Worm (Caenorhabditis elegans) whole organism, L4 larva: ENCODE results near the gene nhr-122.

Experiments
- D1046.2 ChIP-seq: fragments of 200-800 bp; sonication (Bioruptor generic); IDR thresholded peaks from 2 replicates; pipeline ENCODE4 v1.3.6; 2022; ENCODE audit warnings: missing genetic modification characterization, missing compliant biosample characterization
- F26F4.8 ChIP-seq: fragments of 200-800 bp; sonication (Bioruptor generic); conservative IDR thresholded peaks from 2 replicates; pipeline ENCODE4 v1.3.6; 2022; ENCODE audit warnings: missing genetic modification characterization, missing compliant biosample characterization
- T26A8.4 ChIP-seq: fragments of 200-800 bp; sonication (Bioruptor generic); IDR thresholded peaks from 2 replicates; pipeline ENCODE4 v1.3.6; 2022; ENCODE audit warnings: missing genetic modification characterization, missing compliant biosample characterization
- Y105C5A.15 ChIP-seq: fragments of 200-800 bp; sonication (Bioruptor generic); IDR thresholded peaks from 2 replicates; pipeline ENCODE4 v1.3.6; 2022; ENCODE audit warnings: missing genetic modification characterization, missing compliant biosample characterization
- Y48G9A.11 ChIP-seq: fragments of 200-800 bp; sonication (Bioruptor generic); IDR thresholded peaks from 2 replicates; pipeline ENCODE4 v1.3.6; 2022; ENCODE audit warnings: missing genetic modification reagents, missing genetic modification characterization, missing compliant biosample characterization
- ZK337.2 ChIP-seq: fragments of 200-800 bp; sonication (Bioruptor generic); IDR thresholded peaks from 2 replicates; pipeline ENCODE4 v1.3.6; 2022; ENCODE audit warnings: missing genetic modification reagents, missing genetic modification characterization, missing compliant biosample characterization
- aha-1 ChIP-seq: fragments of 150-350 bp; peaks from one replicate; lab custom pipeline; 2014; ENCODE audit warnings: missing biosample characterization, missing genetic modification characterization
- ama-1 ChIP-seq: fragments of 150-350 bp; optimal IDR thresholded peaks from 2 replicates; lab custom pipeline; 2014; ENCODE audit warnings: inconsistent platforms, mixed read lengths
- arid-1 ChIP-seq: fragments of 200-800 bp; sonication (Bioruptor generic); conservative IDR thresholded peaks from 2 replicates; pipeline ENCODE4 v1.3.6; 2022; ENCODE audit warnings: missing genetic modification reagents, missing genetic modification characterization, missing compliant biosample characterization
- ceh-28 ChIP-seq: fragments of 150-350 bp; optimal IDR thresholded peaks from 2 replicates; lab custom pipeline; 2014; ENCODE audit warnings: missing biosample characterization, missing genetic modification reagents, missing genetic modification characterization
- ceh-62 ChIP-seq: sonication (generic microtip); optimal IDR thresholded peaks from 2 replicates; lab custom pipeline; 2017; ENCODE audit warnings: missing biosample characterization, missing genetic modification characterization
- ces-1 ChIP-seq: fragments of 150-350 bp; sonication (generic microtip); optimal IDR thresholded peaks from 4 replicates; lab custom pipeline; 2014; ENCODE audit warnings: missing biosample characterization, missing genetic modification reagents, missing genetic modification characterization
- cey-2 ChIP-seq: sonication (generic microtip); optimal IDR thresholded peaks from 3 replicates; lab custom pipeline; 2017; ENCODE audit warnings: missing genetic modification characterization, mild to moderate bottlenecking, missing compliant biosample characterization, antibody characterized with exemption, borderline replicate concordance; ENCODE audit not compliant: insufficient read depth
- daf-16 ChIP-seq, 3 experiments: sonication (generic microtip); optimal IDR thresholded peaks; 2 replicates each; lab custom pipeline; 2016 to 2017; ENCODE audit warnings: missing genetic modification characterization in 3 of 3, missing genetic modification reagents in 3 of 3, mild to moderate bottlenecking in 2 of 3, missing compliant biosample characterization in 2 of 3, missing biosample characterization in 1 of 3, moderate library complexity in 1 of 3
- daf-8 ChIP-seq: fragments of 200-800 bp; sonication (Bioruptor generic); IDR thresholded peaks from 2 replicates; pipeline ENCODE4 v1.3.6; 2022; ENCODE audit warnings: missing genetic modification characterization, missing compliant biosample characterization
- dmd-6 ChIP-seq: fragments of 200-800 bp; sonication (Bioruptor generic); IDR thresholded peaks from 2 replicates; pipeline ENCODE4 v1.3.6; 2022; ENCODE audit warnings: missing genetic modification reagents, missing genetic modification characterization, missing compliant biosample characterization
- dve-1 ChIP-seq: sonication (generic microtip); optimal IDR thresholded peaks from 2 replicates; lab custom pipeline; 2017; ENCODE audit warnings: antibody characterized with exemption, mild to moderate bottlenecking, missing genetic modification characterization, missing compliant biosample characterization; ENCODE audit not compliant: insufficient read depth
- egl-43 ChIP-seq: fragments of 200-800 bp; sonication (Bioruptor generic); IDR thresholded peaks from 2 replicates; pipeline ENCODE4 v1.3.6; 2022; ENCODE audit warnings: missing genetic modification reagents, missing genetic modification characterization, missing compliant biosample characterization
- gei-8 ChIP-seq: fragments of 200-800 bp; sonication (Bioruptor generic); optimal IDR thresholded peaks from 2 replicates; lab custom pipeline; 2018; ENCODE audit warnings: mild to moderate bottlenecking, missing genetic modification characterization, missing compliant biosample characterization
- hif-1 ChIP-seq, 2 experiments: sonication (generic microtip); optimal IDR thresholded peaks; 2 replicates each; lab custom pipeline; 2016 to 2017; ENCODE audit warnings: missing compliant biosample characterization in 2 of 2, missing genetic modification characterization in 2 of 2, missing genetic modification reagents in 2 of 2, missing genotype in 2 of 2, mild to moderate bottlenecking in 1 of 2
- hlh-11 ChIP-seq: fragments of 200-800 bp; sonication (Bioruptor generic); optimal IDR thresholded peaks from 2 replicates; lab custom pipeline; 2018; ENCODE audit warnings: mild to moderate bottlenecking, missing genetic modification characterization, missing compliant biosample characterization
- hlh-30 ChIP-seq: sonication (generic microtip); optimal IDR thresholded peaks from 2 replicates; lab custom pipeline; 2017; ENCODE audit warnings: antibody characterized with exemption, mild to moderate bottlenecking, missing genetic modification characterization, missing compliant biosample characterization; ENCODE audit not compliant: insufficient read depth
- hmg-1.1 ChIP-seq: fragments of 200-800 bp; sonication (Bioruptor generic); IDR thresholded peaks from 2 replicates; pipeline ENCODE4 v1.3.6; 2022; ENCODE audit warnings: missing genetic modification reagents, missing genetic modification characterization, missing compliant biosample characterization
- lin-39 ChIP-seq: fragments of 150-350 bp; optimal IDR thresholded peaks from 2 replicates; lab custom pipeline; 2014; ENCODE audit warnings: missing biosample characterization, missing genetic modification reagents, missing genetic modification characterization
- lsy-2 ChIP-seq, 2 experiments: fragments of 150-350 bp in 1 of 2; sonication (generic microtip) in 1 of 2; optimal IDR thresholded peaks; 2 replicates each; lab custom pipeline; 2014 to 2017; ENCODE audit warnings: missing biosample characterization in 2 of 2, missing genetic modification characterization in 2 of 2
- mdl-1 ChIP-seq, 2 experiments: fragments of 150-350 bp in 1 of 2; sonication (generic microtip) in 1 of 2; optimal IDR thresholded peaks; 2 replicates each; lab custom pipeline; 2014 to 2017; ENCODE audit warnings: missing biosample characterization in 2 of 2, missing genetic modification characterization in 2 of 2
- mep-1 ChIP-seq: fragments of 150-350 bp; sonication (generic microtip); optimal IDR thresholded peaks from 3 replicates; lab custom pipeline; 2014; ENCODE audit warnings: missing biosample characterization, missing genetic modification characterization
- mxl-3 ChIP-seq: fragments of 200-800 bp; sonication (Bioruptor generic); optimal IDR thresholded peaks from 2 replicates; lab custom pipeline; 2018; ENCODE audit warnings: mild to moderate bottlenecking, missing genetic modification characterization, missing compliant biosample characterization
- nhr-10 ChIP-seq: fragments of 150-350 bp; optimal IDR thresholded peaks from 2 replicates; lab custom pipeline; 2014; ENCODE audit warnings: missing biosample characterization, missing genetic modification characterization
- nhr-11 ChIP-seq: fragments of 150-350 bp; optimal IDR thresholded peaks from 2 replicates; lab custom pipeline; 2014; ENCODE audit warnings: missing biosample characterization, missing genetic modification characterization
- nhr-237 ChIP-seq: sonication (generic microtip); optimal IDR thresholded peaks from 2 replicates; lab custom pipeline; 2017; ENCODE audit warnings: missing biosample characterization, missing genetic modification characterization
- nhr-28 ChIP-seq: fragments of 150-350 bp; optimal IDR thresholded peaks from 2 replicates; lab custom pipeline; 2014; ENCODE audit warnings: missing biosample characterization, missing genetic modification characterization
- nhr-41 ChIP-seq: fragments of 200-800 bp; sonication (Bioruptor generic); IDR thresholded peaks from 2 replicates; pipeline ENCODE4 v1.3.6; 2022; ENCODE audit warnings: missing genetic modification reagents, missing genetic modification characterization, missing compliant biosample characterization
- nhr-6 ChIP-seq: fragments of 150-350 bp; optimal IDR thresholded peaks from 2 replicates; lab custom pipeline; 2014; ENCODE audit warnings: missing biosample characterization, missing genetic modification characterization
- nhr-77 ChIP-seq: fragments of 150-350 bp; optimal IDR thresholded peaks from 2 replicates; lab custom pipeline; 2014; ENCODE audit warnings: missing biosample characterization, missing genetic modification characterization
- pqm-1 ChIP-seq: sonication (generic microtip); optimal IDR thresholded peaks from 2 replicates; lab custom pipeline; 2017; ENCODE audit warnings: missing biosample characterization, missing genetic modification characterization
- spr-3 ChIP-seq: fragments of 200-800 bp; sonication (Bioruptor generic); optimal IDR thresholded peaks from 2 replicates; lab custom pipeline; 2018; ENCODE audit warnings: mild to moderate bottlenecking, missing genetic modification characterization, missing compliant biosample characterization
- unc-62 ChIP-seq, 3 experiments: fragments of 150-350 bp in 1 of 3; sonication (generic microtip); optimal IDR thresholded peaks in 2 of 3; peaks in 1 of 3; 1 replicate in 1 of 3; 2 replicates in 2 of 3; lab custom pipeline; 2014 to 2017; ENCODE audit warnings: missing biosample characterization in 3 of 3, missing genetic modification characterization in 3 of 3, missing genetic modification reagents in 3 of 3, missing genotype in 1 of 3
- vab-7 ChIP-seq: fragments of 200-800 bp; sonication (Bioruptor generic); IDR thresholded peaks from 2 replicates; pipeline ENCODE4 v1.3.6; 2022; ENCODE audit warnings: missing genetic modification reagents, missing genetic modification characterization, missing compliant biosample characterization
- zag-1 ChIP-seq: fragments of 150-350 bp; optimal IDR thresholded peaks from 2 replicates; lab custom pipeline; 2014; ENCODE audit warnings: missing biosample characterization, missing genetic modification characterization
- zfp-2 ChIP-seq: sonication (generic microtip); optimal IDR thresholded peaks from 2 replicates; lab custom pipeline; 2016; ENCODE audit warnings: mild to moderate bottlenecking, missing genetic modification characterization, missing compliant biosample characterization
- zfp-3 ChIP-seq: fragments of 200-800 bp; sonication (Bioruptor generic); conservative IDR thresholded peaks from 2 replicates; pipeline ENCODE4 v1.3.6; 2022; ENCODE audit warnings: missing genetic modification reagents, missing genetic modification characterization, missing compliant biosample characterization
- zip-11 ChIP-seq: fragments of 200-800 bp; sonication (Bioruptor generic); IDR thresholded peaks from 2 replicates; pipeline ENCODE4 v1.3.6; 2022; ENCODE audit warnings: missing genetic modification characterization, missing compliant biosample characterization

The nhr-122 gene

ce11 chrIV:1637333-1637732 lies 23.6 kb downstream of the nhr-122 start (continued):
- TF ChIP-seq vab-7 (GFP tag; lab: Robert Waterston, UW) (peak; percentile 17; the same call in 1 of the 2 replicates), Y105C5A.15 (GFP tag; lab: Robert Waterston, UW) (no peak), zfp-3 (no peak), ceh-28 (tag; lab: Kevin White, UChicago) (no peak), unc-62 (GFP tag; optimal IDR thresholded peaks at IDR 0.05 in 1 of 2; lab: Kevin White, UChicago) (peak in 1 of 2 experiments; percentile 36), unc-62 (tag; optimal IDR thresholded peaks at IDR 0.05; lab: Kevin White, UChicago) (no peak), lin-39 (tag; lab: Kevin White, UChicago) (no peak), mdl-1 (tag; optimal IDR thresholded peaks at IDR 0.05; lab: Kevin White, UChicago) (no peak), egl-43 (GFP tag; lab: Robert Waterston, UW) (no peak), spr-3 (GFP tag; lab: Kevin White, UChicago) (no peak), ama-1 (lab: Kevin White, UChicago) (peak; percentile 13), F26F4.8 (no peak), mxl-3 (GFP tag; lab: Kevin White, UChicago) (no peak), gei-8 (GFP tag; lab: Kevin White, UChicago) (no peak), T26A8.4 (GFP tag; lab: Robert Waterston, UW) (no peak), nhr-10 (tag; lab: Kevin White, UChicago) (no peak)

- TF ChIP-seq D1046.2, result 0 out of 2 replicates have a peak, but pooled peaks have one; percentile 5
Observed at ce11 chrIV:1645198-1645597, 31.5 kb downstream of the nhr-122 start, which contains the start of gene nhr-274. nhr-274 (minus strand) TSS chrIV:1645298.

- TF ChIP-seq vab-7 (GFP tag; lab: Robert Waterston, UW) (no peak), Y105C5A.15 (GFP tag; lab: Robert Waterston, UW) (no peak), ceh-62 (no peak), nhr-6 (tag; lab: Kevin White, UChicago) (no peak), nhr-237 (tag; lab: Kevin White, UChicago) (no peak), aha-1 (tag; lab: Kevin White, UChicago) (peak; percentile 77), nhr-11 (tag; lab: Kevin White, UChicago) (no peak)
Observed at ce11 chrIV:1649349-1649748, 35.7 kb downstream of the nhr-122 start.

ce11 chrIV:1649794-1650193 lies 36.1 kb downstream of the nhr-122 start:
- TF ChIP-seq lsy-2 (tag; optimal IDR thresholded peaks at IDR 0.05; lab: Kevin White, UChicago) (peak in 1 of 2 experiments; percentile 54), nhr-237 (tag; lab: Kevin White, UChicago) (no peak), pqm-1 (tag; lab: Kevin White, UChicago) (no peak), lin-39 (tag; lab: Kevin White, UChicago) (no peak), zip-11 (GFP tag; lab: Robert Waterston, UW) (no peak), hif-1 (tag; optimal IDR thresholded peaks at IDR 0.05; lab: Kevin White, UChicago) (peak in 1 of 2 experiments; percentile 44), nhr-11 (tag; lab: Kevin White, UChicago) (peak; percentile 10), zag-1 (tag; lab: Kevin White, UChicago) (no peak), hlh-30 (tag; lab: Kevin White, UChicago) (peak; percentile 79), spr-3 (GFP tag; lab: Kevin White, UChicago) (no peak), hlh-11 (tag; lab: Kevin White, UChicago) (peak; percentile 69), arid-1 (GFP tag; lab: Robert Waterston, UW) (no peak), nhr-41 (GFP tag; lab: Robert Waterston, UW) (no peak), cey-2 (no peak), daf-16 (GFP tag; optimal IDR thresholded peaks at IDR 0.05; lab: Kevin White, UChicago) (no peak), daf-16 (tag; optimal IDR thresholded peaks at IDR 0.05; lab: Kevin White, UChicago) (no peak), F26F4.8 (no peak), mdl-1 (tag; optimal IDR thresholded peaks at IDR 0.05; lab: Kevin White, UChicago) (peak in 1 of 2 experiments; percentile 67), aha-1 (tag; lab: Kevin White, UChicago) (peak; percentile 78), Y48G9A.11 (GFP tag; lab: Robert Waterston, UW) (no peak), hmg-1.1 (GFP tag; lab: Robert Waterston, UW) (no peak), daf-8 (GFP tag; lab: Robert Waterston, UW) (no peak), nhr-77 (tag; lab: Kevin White, UChicago) (peak; percentile 0), zfp-2 (tag; lab: Kevin White, UChicago) (no peak), ama-1 (lab: Kevin White, UChicago) (peak; percentile 11), dmd-6 (GFP tag; lab: Robert Waterston, UW) (peak; percentile 81), mep-1 (tag; lab: Kevin White, UChicago) (peak; percentile 60), ces-1 (GFP tag; lab: Kevin White, UChicago) (no peak), egl-43 (GFP tag; lab: Robert Waterston, UW) (no peak), nhr-28 (peak; percentile 59), dve-1 (tag; lab: Kevin White, UChicago) (peak; percentile 55), ZK337.2 (GFP tag; lab: Robert Waterston, UW) (no peak)
